Fruit fly (Drosophila melanogaster): Measurements from ENCODE around the gene Myc.

The Myc gene

dm6 chrX:3328980-3329379 lies 44.0 kb upstream of the Myc start (continued):
- no peak for TF ChIP-seq Dref (GFP tag; IDR thresholded peaks at IDR 0.05)
- peak; percentile 67 for TF ChIP-seq mam (GFP tag; optimal IDR thresholded peaks at IDR 0.05)
- no peak for TF ChIP-seq Dfd (GFP tag; optimal IDR thresholded peaks at IDR 0.05)
- peak; percentile 60 for TF ChIP-seq CG9727 (GFP tag; optimal IDR thresholded peaks at IDR 0.05)
- TF ChIP-seq CG11560 (tag; IDR thresholded peaks at IDR 0.05), result no peak
- TF ChIP-seq Fer2 (tag; optimal IDR thresholded peaks at IDR 0.05), result peak; percentile 66
- peak; percentile 70 for TF ChIP-seq scrt (GFP tag; optimal IDR thresholded peaks at IDR 0.05)
- TF ChIP-seq psq (GFP tag; optimal IDR thresholded peaks at IDR 0.05), result no peak
- TF ChIP-seq ems (GFP tag; optimal IDR thresholded peaks at IDR 0.05), result peak; percentile 73
- peak; percentile 13 for TF ChIP-seq CG16815 (GFP tag; optimal IDR thresholded peaks at IDR 0.05)
- TF ChIP-seq mirr (GFP tag; optimal IDR thresholded peaks at IDR 0.05), result peak; percentile 67
- TF ChIP-seq E2f2 (GFP tag; IDR thresholded peaks at IDR 0.05), result peak; percentile 57
- TF ChIP-seq D19B (GFP tag; optimal IDR thresholded peaks at IDR 0.05), result peak; percentile 60
- TF ChIP-seq Atf-2 (GFP tag; optimal IDR thresholded peaks at IDR 0.05), result peak; percentile 36
- TF ChIP-seq CG10147 (GFP tag; optimal IDR thresholded peaks at IDR 0.05), result peak; percentile 69
- peak; percentile 42 for TF ChIP-seq Vsx1 (GFP tag; optimal IDR thresholded peaks at IDR 0.05)
- TF ChIP-seq CG17328 (GFP tag; IDR thresholded peaks at IDR 0.05), result peak; percentile 71
- no peak; the same call in 1 of the 2 replicates for TF ChIP-seq CG32767 (GFP tag; IDR thresholded peaks at IDR 0.05)
- peak; percentile 44 for TF ChIP-seq Ravus (GFP tag; IDR thresholded peaks at IDR 0.05)
- TF ChIP-seq CG9609 (GFP tag; optimal IDR thresholded peaks at IDR 0.05), result peak; percentile 54
- TF ChIP-seq slou (GFP tag; optimal IDR thresholded peaks at IDR 0.05), result peak; percentile 47
- TF ChIP-seq run (tag; optimal IDR thresholded peaks at IDR 0.05), result peak; percentile 61
- TF ChIP-seq CG4707 (GFP tag; optimal IDR thresholded peaks at IDR 0.05), result no peak
- TF ChIP-seq CG4424 (GFP tag; optimal IDR thresholded peaks at IDR 0.05), result peak; percentile 69
- TF ChIP-seq sqz (GFP tag; optimal IDR thresholded peaks at IDR 0.05), result peak; percentile 67
- peak; percentile 7 for TF ChIP-seq CG12236 (GFP tag; optimal IDR thresholded peaks at IDR 0.05)
- TF ChIP-seq ara (GFP tag; IDR thresholded peaks at IDR 0.05), result peak; percentile 69; the same call in 1 of the 2 replicates
- peak; percentile 25 for TF ChIP-seq CG3163 (GFP tag; optimal IDR thresholded peaks at IDR 0.05)
- no peak for TF ChIP-seq ato (GFP tag; IDR thresholded peaks at IDR 0.05; ENCODE audit: partially characterized antibody)
- TF ChIP-seq pan (optimal IDR thresholded peaks at IDR 0.05), result no peak
- peak in 1 of 2 experiments; percentile 88 for TF ChIP-seq pan (GFP tag; optimal IDR thresholded peaks at IDR 0.05 in 1 of 2, IDR thresholded peaks at IDR 0.05 in 1 of 2)
- TF ChIP-seq CG12299 (tag; optimal IDR thresholded peaks at IDR 0.05), result peak; percentile 35
- TF ChIP-seq CG2116 (GFP tag; optimal IDR thresholded peaks at IDR 0.05), result peak; percentile 12
- TF ChIP-seq HLH3B (GFP tag; IDR thresholded peaks at IDR 0.05), result peak; percentile 76
- TF ChIP-seq sd (tag; optimal IDR thresholded peaks at IDR 0.05), result peak; percentile 40
- peak; percentile 78 for TF ChIP-seq dmrt99B (tag; optimal IDR thresholded peaks at IDR 0.05)
- TF ChIP-seq Optix (GFP tag; IDR thresholded peaks at IDR 0.05), result peak; percentile 75
- peak in 1 of 2 experiments; percentile 52 for TF ChIP-seq bsh (GFP tag; optimal IDR thresholded peaks at IDR 0.05)
- peak; percentile 48; the same call in 1 of the 2 replicates for TF ChIP-seq ap (GFP tag; IDR thresholded peaks at IDR 0.05)
- TF ChIP-seq trem (tag; optimal IDR thresholded peaks at IDR 0.05), result no peak
- TF ChIP-seq z (GFP tag; IDR thresholded peaks at IDR 0.05), result 0 out of 3 replicates have a peak, but pooled peaks have one; percentile 21
- peak; percentile 53 for TF ChIP-seq shn (GFP tag; optimal IDR thresholded peaks at IDR 0.05)
- peak; percentile 22 for TF ChIP-seq CG4282 (GFP tag; optimal IDR thresholded peaks at IDR 0.05)
- no peak for TF ChIP-seq Hr78 (GFP tag; optimal IDR thresholded peaks at IDR 0.05)
- peak; percentile 54 for TF ChIP-seq CG13775 (GFP tag; optimal IDR thresholded peaks at IDR 0.05)
- TF ChIP-seq ase (GFP tag; IDR thresholded peaks at IDR 0.05), result peak; percentile 77; the same call in 2 of the 3 replicates
- peak; percentile 74 for TF ChIP-seq Nf-YA (GFP tag; IDR thresholded peaks at IDR 0.05)
- peak; percentile 67 for TF ChIP-seq onecut (GFP tag; IDR thresholded peaks at IDR 0.05)
- TF ChIP-seq CG9215 (GFP tag; IDR thresholded peaks at IDR 0.05), result peak; percentile 58
- TF ChIP-seq Drgx (GFP tag; IDR thresholded peaks at IDR 0.05), result peak; percentile 92
- peak; percentile 93 for TF ChIP-seq Rfx (GFP tag; IDR thresholded peaks at IDR 0.05)
- TF ChIP-seq CG5245 (GFP tag; optimal IDR thresholded peaks at IDR 0.05), result peak; percentile 43
